Worm (Caenorhabditis elegans): ENCODE results near the gene oac-55.

DNA sequence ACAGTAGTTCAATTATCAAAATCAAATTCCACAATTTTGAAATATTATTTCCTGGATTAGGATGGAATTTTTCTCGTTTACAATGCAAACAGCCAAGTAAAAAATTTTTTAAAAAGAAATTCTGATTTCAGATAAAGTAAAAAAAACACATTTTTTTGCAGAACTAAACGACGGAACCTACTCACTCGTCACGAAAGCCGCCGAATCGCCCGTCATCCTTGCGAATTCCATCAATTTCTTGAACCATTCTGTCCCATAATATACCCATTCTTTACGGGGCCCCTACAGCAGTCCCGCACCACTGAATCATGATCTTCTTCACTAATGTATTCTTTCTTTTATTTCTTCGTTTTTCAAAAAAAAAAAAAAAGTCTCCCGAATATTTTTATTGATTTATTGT is 48.7 kb upstream of the oac-55 start:
- no peak for TF ChIP-seq sptf-1 (tag; optimal IDR thresholded peaks at IDR 0.05)
- no peak for TF ChIP-seq mab-5 (tag; optimal IDR thresholded peaks at IDR 0.05)
- no peak for TF ChIP-seq unc-39 (tag; optimal IDR thresholded peaks at IDR 0.05)
- TF ChIP-seq nhr-2 (tag; optimal IDR thresholded peaks at IDR 0.05): no peak
- TF ChIP-seq ces-1 (GFP tag; optimal IDR thresholded peaks at IDR 0.05): no peak
- TF ChIP-seq flh-1 (GFP tag; optimal IDR thresholded peaks at IDR 0.05): no peak
- TF ChIP-seq lsy-2 (tag; optimal IDR thresholded peaks at IDR 0.05): no peak
- no peak for TF ChIP-seq M03D4.4 (tag; optimal IDR thresholded peaks at IDR 0.05)
- no peak for TF ChIP-seq nhr-237 (tag; optimal IDR thresholded peaks at IDR 0.05)
- TF ChIP-seq hlh-1 (tag; optimal IDR thresholded peaks at IDR 0.05): no peak

Measured in whole organism, mixed stage, embryonic.